Fruit fly (Drosophila melanogaster): ENCODE measurements around the gene CG7115.

The CG7115 gene

dm6 chr2L:7788952-7789466 is 31.9 kb upstream of the CG7115 start (continued):
- TF ChIP-seq CG13424 (tag; optimal IDR thresholded peaks at IDR 0.05) (no peak), hb (GFP tag; IDR thresholded peaks at IDR 0.05; ENCODE audit: partially characterized antibody) (no peak), Abd-B (GFP tag; optimal IDR thresholded peaks at IDR 0.05) (no peak), H15 (GFP tag; IDR thresholded peaks at IDR 0.05) (no peak), H2.0 (GFP tag; IDR thresholded peaks at IDR 0.05) (no peak), Myb (GFP tag; optimal IDR thresholded peaks at IDR 0.05) (no peak), CG17612 (GFP tag; IDR thresholded peaks at IDR 0.05) (no peak), CG18764 (GFP tag; optimal IDR thresholded peaks at IDR 0.05) (no peak), CG6175 (GFP tag; IDR thresholded peaks at IDR 0.05) (no peak), crc (GFP tag; optimal IDR thresholded peaks at IDR 0.05) (no peak), Awh (GFP tag; IDR thresholded peaks at IDR 0.05) (no peak), CG7839 (tag; optimal IDR thresholded peaks at IDR 0.05) (no peak), CG13624 (GFP tag; optimal IDR thresholded peaks at IDR 0.05) (no peak), CG8359 (GFP tag; optimal IDR thresholded peaks at IDR 0.05; ENCODE audit: borderline replicate concordance) (no peak), sna (GFP tag; IDR thresholded peaks at IDR 0.05; ENCODE audit: partially characterized antibody) (no peak), CG9437 (GFP tag; optimal IDR thresholded peaks at IDR 0.05) (no peak), otp (GFP tag; IDR thresholded peaks at IDR 0.05) (no peak), sc (optimal IDR thresholded peaks at IDR 0.05) (no peak), sc (GFP tag; optimal IDR thresholded peaks at IDR 0.05) (no peak), nom (GFP tag; optimal IDR thresholded peaks at IDR 0.05) (peak; percentile 55), Med (GFP tag) (peak; percentile 7), Six4 (GFP tag; optimal IDR thresholded peaks at IDR 0.05) (no peak), Side (GFP tag; optimal IDR thresholded peaks at IDR 0.05) (no peak), Meics (GFP tag; optimal IDR thresholded peaks at IDR 0.05) (no peak), gcm (GFP tag; optimal IDR thresholded peaks at IDR 0.05) (no peak), en (GFP tag; optimal IDR thresholded peaks at IDR 0.05) (no peak), CG15011 (GFP tag; optimal IDR thresholded peaks at IDR 0.05) (no peak), fd64A (GFP tag; optimal IDR thresholded peaks at IDR 0.05) (peak; percentile 16), CG34224 (GFP tag; IDR thresholded peaks at IDR 0.05; ENCODE audit: partially characterized antibody) (no peak), Dp (GFP tag; optimal IDR thresholded peaks at IDR 0.05) (no peak), CG34376 (GFP tag; optimal IDR thresholded peaks at IDR 0.05) (peak; percentile 84), CG12391 (tag; optimal IDR thresholded peaks at IDR 0.05) (no peak), vvl (GFP tag; IDR thresholded peaks at IDR 0.05) (no peak), zen2 (GFP tag; IDR thresholded peaks at IDR 0.05; ENCODE audit: partially characterized antibody) (no peak), Oli (tag; optimal IDR thresholded peaks at IDR 0.05) (no peak), Xrp1 (GFP tag; IDR thresholded peaks at IDR 0.05) (no peak), BEAF-32 (GFP tag; optimal IDR thresholded peaks at IDR 0.05) (no peak), CG1233 (GFP tag; optimal IDR thresholded peaks at IDR 0.05) (no peak), Bgb (GFP tag; IDR thresholded peaks at IDR 0.05; ENCODE audit: partially characterized antibody) (no peak), CG15073 (GFP tag; optimal IDR thresholded peaks at IDR 0.05) (no peak), org-1 (GFP tag; optimal IDR thresholded peaks at IDR 0.05) (no peak), caup (GFP tag; optimal IDR thresholded peaks at IDR 0.05; ENCODE audit: severe bottlenecking) (no peak), tap (tag; optimal IDR thresholded peaks at IDR 0.05) (no peak), Ravus (GFP tag; IDR thresholded peaks at IDR 0.05) (no peak), bsh (GFP tag; optimal IDR thresholded peaks at IDR 0.05) (no peak), CG5180 (GFP tag; optimal IDR thresholded peaks at IDR 0.05) (peak; percentile 6), ham (GFP tag; IDR thresholded peaks at IDR 0.05) (no peak), MESR4 (GFP tag; optimal IDR thresholded peaks at IDR 0.05) (no peak), CG32772 (GFP tag; IDR thresholded peaks at IDR 0.05) (no peak), HLH54F (GFP tag; optimal IDR thresholded peaks at IDR 0.05) (no peak), CG7928 (GFP tag; optimal IDR thresholded peaks at IDR 0.05) (no peak)
